Worm (Caenorhabditis elegans): Measurements from ENCODE around the gene asd-1.

The asd-1 gene

ce11 chrIII:4196988-4197384 lies at the start of gene asd-1:
TSS of gene asd-1 (plus strand) at chrIII:4197285.
- TF ChIP-seq pqm-1 (tag; optimal IDR thresholded peaks at IDR 0.05) (no peak), ctbp-1 (GFP tag; IDR thresholded peaks at IDR 0.05) (no peak), mep-1 (tag; optimal IDR thresholded peaks at IDR 0.05) (no peak), daf-12 (tag; optimal IDR thresholded peaks at IDR 0.05) (no peak), zip-11 (GFP tag; IDR thresholded peaks at IDR 0.05) (no peak), snpc-1.2 (GFP tag; IDR thresholded peaks at IDR 0.05) (no peak), lin-15B (tag; optimal IDR thresholded peaks at IDR 0.05) (no peak), unc-62 (GFP tag; optimal IDR thresholded peaks at IDR 0.05 in 1 of 2) (no peak), unc-62 (tag; optimal IDR thresholded peaks at IDR 0.05) (no peak), nhr-41 (GFP tag; IDR thresholded peaks at IDR 0.05) (no peak), egl-27 (tag; optimal IDR thresholded peaks at IDR 0.05) (no peak), zip-2 (tag; optimal IDR thresholded peaks at IDR 0.05) (no peak), hlh-30 (tag; optimal IDR thresholded peaks at IDR 0.05; ENCODE audit: insufficient read depth) (no peak), nhr-237 (tag; optimal IDR thresholded peaks at IDR 0.05) (no peak), hmg-1.1 (GFP tag; IDR thresholded peaks at IDR 0.05) (no peak), unc-39 (tag; optimal IDR thresholded peaks at IDR 0.05) (no peak), hif-1 (tag; optimal IDR thresholded peaks at IDR 0.05) (no peak), ztf-11 (tag; optimal IDR thresholded peaks at IDR 0.05) (no peak), madf-9 (GFP tag; conservative IDR thresholded peaks at IDR 0.05) (no peak), unc-130 (GFP tag; optimal IDR thresholded peaks at IDR 0.05) (no peak), mdt-29 (GFP tag; IDR thresholded peaks at IDR 0.05) (no peak)

ce11 chrIII:4150919-4151318 lies 46.2 kb upstream of the asd-1 start:
- TF ChIP-seq dpl-1 (GFP tag; optimal IDR thresholded peaks at IDR 0.05) = peak; percentile 97
- TF ChIP-seq tra-1 (GFP tag; IDR thresholded peaks at IDR 0.05) = no peak
- no peak for TF ChIP-seq F44E2.7 (GFP tag; IDR thresholded peaks at IDR 0.05)
- TF ChIP-seq hif-1 (tag; optimal IDR thresholded peaks at IDR 0.05) = peak in 1 of 2 experiments; percentile 26
- peak; percentile 49 for TF ChIP-seq dmd-6 (GFP tag; IDR thresholded peaks at IDR 0.05)
- TF ChIP-seq T26A8.4 (GFP tag; IDR thresholded peaks at IDR 0.05) = no peak
- no peak for TF ChIP-seq egl-27 (tag; optimal IDR thresholded peaks at IDR 0.05)
- no peak for TF ChIP-seq nhr-48 (tag; optimal IDR thresholded peaks at IDR 0.05)
- TF ChIP-seq nhr-6 (tag; optimal IDR thresholded peaks at IDR 0.05) = no peak
- peak; percentile 68 for TF ChIP-seq nhr-28 (tag; optimal IDR thresholded peaks at IDR 0.05)
- TF ChIP-seq rbr-2 (tag; optimal IDR thresholded peaks at IDR 0.05) = peak; percentile 5
- no peak for TF ChIP-seq mdt-29 (GFP tag; IDR thresholded peaks at IDR 0.05)
- no peak for TF ChIP-seq Y75B8A.6 (GFP tag; IDR thresholded peaks at IDR 0.05)
- no peak for TF ChIP-seq unc-130 (GFP tag; optimal IDR thresholded peaks at IDR 0.05)
- TF ChIP-seq F10B5.3 (tag; optimal IDR thresholded peaks at IDR 0.05) = no peak
- no peak for TF ChIP-seq mxl-2 (GFP tag; conservative IDR thresholded peaks at IDR 0.05)
- TF ChIP-seq dmd-9 (GFP tag; IDR thresholded peaks at IDR 0.05) = no peak
- TF ChIP-seq unc-39 (tag; optimal IDR thresholded peaks at IDR 0.05) = no peak
- TF ChIP-seq ceh-20 (GFP tag; IDR thresholded peaks at IDR 0.05) = no peak
- TF ChIP-seq pha-4 (GFP tag; IDR thresholded peaks at IDR 0.05) = no peak; the same call in 1 of the 2 replicates
- peak; percentile 48 for TF ChIP-seq pha-4 (tag; optimal IDR thresholded peaks at IDR 0.05)
- TF ChIP-seq jun-1 (tag; optimal IDR thresholded peaks at IDR 0.05) = peak; percentile 16
- no peak for TF ChIP-seq tag-97 (GFP tag; IDR thresholded peaks at IDR 0.05)
- TF ChIP-seq mxl-3 (GFP tag; optimal IDR thresholded peaks at IDR 0.05) = no peak
- peak; percentile 47 for TF ChIP-seq nhr-77 (tag; optimal IDR thresholded peaks at IDR 0.05)
- TF ChIP-seq ceh-82 (tag; optimal IDR thresholded peaks at IDR 0.05) = no peak
- TF ChIP-seq pqm-1 (tag; optimal IDR thresholded peaks at IDR 0.05) = no peak
- no peak for TF ChIP-seq fos-1 (tag; optimal IDR thresholded peaks at IDR 0.05)
- TF ChIP-seq nhr-102 (tag; optimal IDR thresholded peaks at IDR 0.05) = no peak
- no peak for TF ChIP-seq lin-1 (GFP tag; IDR thresholded peaks at IDR 0.05)
- no peak for TF ChIP-seq set-16 (GFP tag; IDR thresholded peaks at IDR 0.05)
- TF ChIP-seq nhr-237 (tag; optimal IDR thresholded peaks at IDR 0.05) = no peak
- peak; percentile 88 to 99 for TF ChIP-seq lsy-2 (tag; optimal IDR thresholded peaks at IDR 0.05)
- no peak for TF ChIP-seq daf-8 (GFP tag; IDR thresholded peaks at IDR 0.05)
- peak; percentile 15 for TF ChIP-seq zip-2 (tag; optimal IDR thresholded peaks at IDR 0.05)
- TF ChIP-seq daf-19 (GFP tag; conservative IDR thresholded peaks at IDR 0.05) = no peak
- TF ChIP-seq zip-11 (GFP tag; IDR thresholded peaks at IDR 0.05) = no peak
- TF ChIP-seq nhr-11 (tag; optimal IDR thresholded peaks at IDR 0.05) = peak; percentile 64
- no peak for TF ChIP-seq daf-12 (tag; optimal IDR thresholded peaks at IDR 0.05)
- no peak for TF ChIP-seq F26F4.8 (GFP tag; conservative IDR thresholded peaks at IDR 0.05)
